Worm (Caenorhabditis elegans) whole organism, mixed stage, embryonic: ENCODE measurements around the gene H05C05.1.

Experiments
- ces-1 ChIP-seq: fragments of 150-350 bp; optimal IDR thresholded peaks from 2 replicates; lab custom pipeline; 2014; ENCODE audit warnings: missing biosample characterization, missing genetic modification reagents, missing genetic modification characterization
- elt-1 ChIP-seq: sonication (generic microtip); optimal IDR thresholded peaks from 2 replicates; lab custom pipeline; 2017; ENCODE audit warnings: missing genetic modification characterization, mild to moderate bottlenecking, missing compliant biosample characterization, antibody characterized with exemption, moderate library complexity, borderline replicate concordance; ENCODE audit not compliant: insufficient read depth
- lin-13 ChIP-seq: fragments of 150-350 bp; optimal IDR thresholded peaks from 2 replicates; lab custom pipeline; 2014; ENCODE audit warnings: missing biosample characterization, missing genetic modification characterization
- lsy-2 ChIP-seq: fragments of 150-350 bp; optimal IDR thresholded peaks from 2 replicates; lab custom pipeline; 2014; ENCODE audit warnings: missing biosample characterization, missing genetic modification characterization
- snpc-4 ChIP-seq: fragments of 150-350 bp; optimal IDR thresholded peaks from 2 replicates; lab custom pipeline; 2014; ENCODE audit warnings: missing biosample characterization, missing genetic modification characterization

ce11 chrIII:2904164-2904563 lies 42.8 kb upstream of the H05C05.1 start:
- TF ChIP-seq elt-1 (tag; lab: Kevin White, UChicago) (no peak), ces-1 (peak; percentile 87), lin-13 (tag; lab: Kevin White, UChicago) (no peak), lsy-2 (tag; lab: Kevin White, UChicago) (no peak), snpc-4 (tag; lab: Kevin White, UChicago) (no peak)
